Worm (Caenorhabditis elegans) whole organism, L2 larva: ENCODE results near the gene C18D11.7.
A peak's percentile ranks its signal among the peaks of the same experiment; 100 is the strongest.

Experiments
- C34F6.9 ChIP-seq: fragments of 150-350 bp; optimal IDR thresholded peaks from 2 replicates; lab custom pipeline; 2014; ENCODE audit warnings: missing biosample characterization, missing genetic modification characterization
- F13H6.1 ChIP-seq: sonication (generic microtip); optimal IDR thresholded peaks from 2 replicates; lab custom pipeline; 2016; ENCODE audit warnings: missing genetic modification characterization, missing compliant biosample characterization
- R02D3.7 ChIP-seq: fragments of 150-350 bp; optimal IDR thresholded peaks from 2 replicates; lab custom pipeline; 2014; ENCODE audit warnings: missing biosample characterization, missing genetic modification characterization
- alr-1 ChIP-seq: fragments of 150-350 bp; optimal IDR thresholded peaks from 2 replicates; lab custom pipeline; 2014; ENCODE audit warnings: missing biosample characterization, missing genetic modification characterization
- aly-2 ChIP-seq: fragments of 150-350 bp; optimal IDR thresholded peaks from 2 replicates; lab custom pipeline; 2014; ENCODE audit warnings: missing biosample characterization, missing genetic modification characterization
- blmp-1 ChIP-seq: sonication (generic microtip); optimal IDR thresholded peaks from 2 replicates; lab custom pipeline; 2017; ENCODE audit warnings: missing genetic modification characterization, mild to moderate bottlenecking, missing compliant biosample characterization, antibody characterized with exemption, moderate library complexity; ENCODE audit not compliant: insufficient read depth
- ceh-82 ChIP-seq: fragments of 150-350 bp; optimal IDR thresholded peaks from 2 replicates; lab custom pipeline; 2014; ENCODE audit warnings: missing biosample characterization, missing genetic modification characterization
- crh-2 ChIP-seq: sonication (generic microtip); optimal IDR thresholded peaks from 2 replicates; lab custom pipeline; 2017; ENCODE audit warnings: missing biosample characterization, missing genetic modification characterization
- dmd-4 ChIP-seq: sonication (generic microtip); optimal IDR thresholded peaks from 2 replicates; lab custom pipeline; 2017; ENCODE audit warnings: missing biosample characterization, missing genetic modification characterization
- egl-27 ChIP-seq: sonication (generic microtip); optimal IDR thresholded peaks from 3 replicates; lab custom pipeline; 2017; ENCODE audit warnings: missing biosample characterization, missing genetic modification reagents, missing genetic modification characterization
- elt-1 ChIP-seq: fragments of 150-350 bp; optimal IDR thresholded peaks from 2 replicates; lab custom pipeline; 2014; ENCODE audit warnings: missing biosample characterization, missing genetic modification characterization
- elt-3 ChIP-seq: sonication (generic microtip); optimal IDR thresholded peaks from 2 replicates; lab custom pipeline; 2017; ENCODE audit warnings: missing biosample characterization, missing genetic modification characterization
- fos-1 ChIP-seq: fragments of 150-350 bp; optimal IDR thresholded peaks from 2 replicates; lab custom pipeline; 2014; ENCODE audit warnings: missing biosample characterization, missing genetic modification characterization
- gmeb-1 ChIP-seq: fragments of 150-350 bp; optimal IDR thresholded peaks from 2 replicates; lab custom pipeline; 2014; ENCODE audit warnings: missing biosample characterization, missing genetic modification characterization
- lin-11 ChIP-seq: fragments of 150-350 bp; sonication (generic microtip); optimal IDR thresholded peaks from 2 replicates; lab custom pipeline; 2014; ENCODE audit warnings: missing biosample characterization, missing genetic modification characterization, inconsistent platforms, mixed read lengths
- lin-13 ChIP-seq: fragments of 150-350 bp; optimal IDR thresholded peaks from 2 replicates; lab custom pipeline; 2014; ENCODE audit warnings: missing biosample characterization, missing genetic modification reagents, missing genetic modification characterization
- lin-39 ChIP-seq: fragments of 150-350 bp; optimal IDR thresholded peaks from 2 replicates; lab custom pipeline; 2014; ENCODE audit warnings: missing biosample characterization, missing genetic modification reagents, missing genetic modification characterization
- lsy-2 ChIP-seq, 2 experiments: fragments of 150-350 bp in 1 of 2; sonication (generic microtip) in 1 of 2; optimal IDR thresholded peaks; 2 replicates each; lab custom pipeline; 2014 to 2017; ENCODE audit warnings: missing biosample characterization in 2 of 2, missing genetic modification characterization in 2 of 2
- mab-5 ChIP-seq: fragments of 150-350 bp; optimal IDR thresholded peaks from 2 replicates; lab custom pipeline; 2014; ENCODE audit warnings: missing biosample characterization, missing genetic modification characterization
- mdl-1 ChIP-seq, 2 experiments: fragments of 150-350 bp in 1 of 2; sonication (generic microtip) in 1 of 2; optimal IDR thresholded peaks; 2 replicates each; lab custom pipeline; 2017; ENCODE audit warnings: missing biosample characterization in 2 of 2, missing genetic modification characterization in 2 of 2
- nhr-10 ChIP-seq: sonication (generic microtip); optimal IDR thresholded peaks from 2 replicates; lab custom pipeline; 2017; ENCODE audit warnings: missing biosample characterization, missing genetic modification characterization
- nhr-11 ChIP-seq: fragments of 150-350 bp; optimal IDR thresholded peaks from 2 replicates; lab custom pipeline; 2014; ENCODE audit warnings: missing biosample characterization, missing genetic modification characterization
- nhr-129 ChIP-seq: fragments of 150-350 bp; optimal IDR thresholded peaks from 2 replicates; lab custom pipeline; 2014; ENCODE audit warnings: missing biosample characterization, missing genetic modification characterization
- nhr-21 ChIP-seq: fragments of 150-350 bp; optimal IDR thresholded peaks from 2 replicates; lab custom pipeline; 2014; ENCODE audit warnings: missing biosample characterization, missing genetic modification characterization
- nhr-23 ChIP-seq: fragments of 150-350 bp; optimal IDR thresholded peaks from 2 replicates; lab custom pipeline; 2014; ENCODE audit warnings: missing biosample characterization, missing genetic modification reagents, missing genetic modification characterization
- nhr-25 ChIP-seq: fragments of 150-350 bp; sonication (generic microtip); optimal IDR thresholded peaks from 3 replicates; lab custom pipeline; 2014; ENCODE audit warnings: missing biosample characterization, missing genetic modification characterization
- peb-1 ChIP-seq: fragments of 150-350 bp; optimal IDR thresholded peaks from 2 replicates; lab custom pipeline; 2014; ENCODE audit warnings: missing biosample characterization, missing genetic modification characterization
- sem-4 ChIP-seq: fragments of 150-350 bp; optimal IDR thresholded peaks from 2 replicates; lab custom pipeline; 2014; ENCODE audit warnings: missing biosample characterization, missing genetic modification reagents, missing genetic modification characterization
- skn-1 ChIP-seq: sonication (generic microtip); optimal IDR thresholded peaks from 2 replicates; lab custom pipeline; 2017; ENCODE audit warnings: missing biosample characterization, missing genetic modification characterization
- sma-3 ChIP-seq: sonication (generic microtip); optimal IDR thresholded peaks from 2 replicates; lab custom pipeline; 2016; ENCODE audit warnings: missing genetic modification reagents, missing genetic modification characterization, missing compliant biosample characterization
- sma-9 ChIP-seq, 2 experiments: fragments of 150-350 bp in 1 of 2; sonication (generic microtip) in 1 of 2; optimal IDR thresholded peaks; 2 replicates each; lab custom pipeline; 2014 to 2016; ENCODE audit warnings: missing genetic modification characterization in 2 of 2, mild to moderate bottlenecking in 1 of 2, missing biosample characterization in 1 of 2, missing compliant biosample characterization in 1 of 2, missing genetic modification reagents in 1 of 2, moderate library complexity in 1 of 2
- snpc-4 ChIP-seq: fragments of 150-350 bp; optimal IDR thresholded peaks from 2 replicates; lab custom pipeline; 2014; ENCODE audit warnings: missing biosample characterization, missing genetic modification characterization
- unc-55 ChIP-seq: fragments of 150-350 bp; sonication (generic microtip); optimal IDR thresholded peaks from 3 replicates; lab custom pipeline; 2014; ENCODE audit warnings: missing biosample characterization, missing genetic modification reagents, missing genetic modification characterization
- unc-62 ChIP-seq: fragments of 150-350 bp; optimal IDR thresholded peaks from 2 replicates; lab custom pipeline; 2014; ENCODE audit warnings: missing biosample characterization, missing genetic modification reagents, missing genetic modification characterization
- zag-1 ChIP-seq: fragments of 150-350 bp; optimal IDR thresholded peaks from 2 replicates; lab custom pipeline; 2014; ENCODE audit warnings: missing biosample characterization, missing genetic modification characterization
- ztf-11 ChIP-seq: sonication (generic microtip); optimal IDR thresholded peaks from 2 replicates; lab custom pipeline; 2017; ENCODE audit warnings: missing biosample characterization, missing genetic modification characterization

Gene C18D11.7

ce11 chrIII:11829062-11829461, 22.5 kb upstream of the C18D11.7 start:
- TF ChIP-seq lin-13 (GFP tag; lab: Kevin White, UChicago) (no peak), zag-1 (tag; lab: Kevin White, UChicago) (no peak), C34F6.9 (no peak), gmeb-1 (tag; lab: Kevin White, UChicago) (no peak), crh-2 (tag; lab: Kevin White, UChicago) (no peak), peb-1 (tag; lab: Kevin White, UChicago) (no peak), sem-4 (tag; lab: Kevin White, UChicago) (no peak), ztf-11 (tag; lab: Kevin White, UChicago) (no peak), egl-27 (tag; lab: Kevin White, UChicago) (no peak), R02D3.7 (tag; lab: Kevin White, UChicago) (no peak), mdl-1 (tag; optimal IDR thresholded peaks at IDR 0.05; lab: Kevin White, UChicago) (no peak)

- TF ChIP-seq aly-2 (tag; lab: Kevin White, UChicago), result no peak
- TF ChIP-seq sem-4 (tag; lab: Kevin White, UChicago), result no peak
- TF ChIP-seq sma-9 (GFP tag; optimal IDR thresholded peaks at IDR 0.05; lab: Kevin White, UChicago), result no peak
- no peak for TF ChIP-seq sma-9 (tag; optimal IDR thresholded peaks at IDR 0.05; lab: Kevin White, UChicago)
- TF ChIP-seq nhr-11 (tag; lab: Kevin White, UChicago), result no peak
- no peak for TF ChIP-seq lin-11 (tag; lab: Kevin White, UChicago)
- no peak for TF ChIP-seq lsy-2 (tag; optimal IDR thresholded peaks at IDR 0.05; lab: Kevin White, UChicago)
- no peak for TF ChIP-seq lin-39
- TF ChIP-seq zag-1 (tag; lab: Kevin White, UChicago), result no peak
- TF ChIP-seq alr-1 (tag; lab: Kevin White, UChicago), result no peak
- no peak for TF ChIP-seq crh-2 (tag; lab: Kevin White, UChicago)
- TF ChIP-seq unc-62 (GFP tag; lab: Kevin White, UChicago), result no peak
- TF ChIP-seq ztf-11 (tag; lab: Kevin White, UChicago), result no peak
- TF ChIP-seq nhr-23 (tag; lab: Kevin White, UChicago), result no peak
- TF ChIP-seq sma-3 (GFP tag; lab: Kevin White, UChicago), result no peak
- TF ChIP-seq skn-1, result no peak
- TF ChIP-seq nhr-21, result no peak
Measured at ce11 chrIII:11826118-11826517, 19.5 kb upstream of the C18D11.7 start, which contains the start of gene rsp-8. Gene rsp-8 (plus strand): TSS chrIII:11826418.

DNA sequence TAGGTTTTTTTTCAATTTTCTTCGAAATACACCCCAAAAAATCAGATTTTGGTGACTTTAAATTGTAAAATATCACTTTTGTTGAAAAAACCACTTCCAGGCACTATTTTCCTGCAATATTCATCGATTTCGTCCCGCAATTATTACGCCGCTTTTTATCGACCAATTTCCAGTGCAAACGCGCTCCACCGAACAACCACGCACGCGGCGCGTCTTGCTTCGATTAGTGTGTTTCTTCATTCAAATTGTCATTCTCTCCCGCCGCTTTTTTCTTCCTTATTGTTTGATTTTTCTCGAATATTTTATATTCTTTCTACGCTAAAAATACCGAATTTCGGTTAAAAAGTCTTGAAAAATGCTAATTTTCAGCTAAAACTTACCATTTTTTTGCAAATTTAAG, 19.1 kb upstream of the C18D11.7 start:
- TF ChIP-seq snpc-4 (tag; lab: Kevin White, UChicago), result peak; percentile 3
- peak; percentile 48 for TF ChIP-seq fos-1
- peak; percentile 43 for TF ChIP-seq nhr-129 (tag; lab: Kevin White, UChicago)
- TF ChIP-seq mab-5 (tag; lab: Kevin White, UChicago), result peak; percentile 22
- no peak for TF ChIP-seq nhr-23 (tag; lab: Kevin White, UChicago)
- no peak for TF ChIP-seq alr-1 (tag; lab: Kevin White, UChicago)
- no peak for TF ChIP-seq nhr-10 (tag; lab: Kevin White, UChicago)
- TF ChIP-seq gmeb-1 (tag; lab: Kevin White, UChicago), result peak; percentile 35
- TF ChIP-seq zag-1 (tag; lab: Kevin White, UChicago), result peak; percentile 13
- TF ChIP-seq unc-55 (GFP tag; lab: Kevin White, UChicago), result peak; percentile 85
- no peak for TF ChIP-seq dmd-4 (tag; lab: Kevin White, UChicago)
- peak; percentile 0 for TF ChIP-seq sma-9 (GFP tag; optimal IDR thresholded peaks at IDR 0.05; lab: Kevin White, UChicago)
- no peak for TF ChIP-seq sma-9 (tag; optimal IDR thresholded peaks at IDR 0.05; lab: Kevin White, UChicago)
- peak; percentile 87 for TF ChIP-seq C34F6.9
- peak; percentile 38 for TF ChIP-seq F13H6.1 (tag; lab: Kevin White, UChicago)
- peak; percentile 84 for TF ChIP-seq sem-4 (tag; lab: Kevin White, UChicago)
- no peak for TF ChIP-seq nhr-21
- peak in 1 of 2 experiments; percentile 78 for TF ChIP-seq mdl-1 (tag; optimal IDR thresholded peaks at IDR 0.05; lab: Kevin White, UChicago)
- peak; percentile 49 for TF ChIP-seq lin-11 (tag; lab: Kevin White, UChicago)
- TF ChIP-seq ceh-82 (tag; lab: Kevin White, UChicago), result no peak
- TF ChIP-seq blmp-1 (tag; lab: Kevin White, UChicago), result no peak
- peak; percentile 36 to 85 for TF ChIP-seq lsy-2 (tag; optimal IDR thresholded peaks at IDR 0.05; lab: Kevin White, UChicago)
- peak; percentile 53 for TF ChIP-seq sma-3 (GFP tag; lab: Kevin White, UChicago)
- no peak for TF ChIP-seq ztf-11 (tag; lab: Kevin White, UChicago)
- TF ChIP-seq elt-3 (tag; lab: Kevin White, UChicago), result no peak
- TF ChIP-seq elt-1 (tag; lab: Kevin White, UChicago), result no peak
- peak; percentile 21 for TF ChIP-seq nhr-25 (tag; lab: Kevin White, UChicago)
- TF ChIP-seq lin-13 (GFP tag; lab: Kevin White, UChicago), result peak; percentile 51
- TF ChIP-seq crh-2 (tag; lab: Kevin White, UChicago), result peak; percentile 74
- TF ChIP-seq skn-1, result no peak
- no peak for TF ChIP-seq aly-2 (tag; lab: Kevin White, UChicago)
